Fruit fly (Drosophila melanogaster) whole organism, embryonic: ENCODE results near the gene CG32816.

Source experiments
- Atf-2 ChIP-seq: fragments of 200-800 bp; sonication (Bioruptor generic); optimal IDR thresholded peaks from 2 replicates; lab custom pipeline; 2016; ENCODE audit warnings: missing biosample characterization, missing genetic modification characterization
- CG6175 ChIP-seq: fragments of 200-800 bp; sonication (Bioruptor generic); IDR thresholded peaks from 3 replicates; pipeline ENCODE4 v1.3.6; 2022; ENCODE audit warnings: missing biosample characterization, missing genetic modification characterization
- Hr78 ChIP-seq, 2 experiments: fragments of 200-800 bp in 1 of 2; fragments of >200 bp in 1 of 2; sonication (Bioruptor generic) in 1 of 2; optimal IDR thresholded peaks; 2 replicates each; lab custom pipeline; 2017 to 2019; ENCODE audit warnings: missing biosample characterization in 2 of 2, missing genetic modification characterization in 2 of 2, mild to moderate bottlenecking in 1 of 2, moderate library complexity in 1 of 2
- knrl ChIP-seq: fragments of 200-800 bp; sonication (Bioruptor generic); IDR thresholded peaks from 3 replicates; pipeline ENCODE4 v1.3.6; 2022; ENCODE audit warnings: missing biosample characterization, missing genetic modification characterization; ENCODE audit not compliant: partially characterized antibody
- tup ChIP-seq: fragments of 200-800 bp; sonication (Bioruptor generic); optimal IDR thresholded peaks from 2 replicates; lab custom pipeline; 2016; ENCODE audit warnings: missing biosample characterization, mild to moderate bottlenecking, missing genetic modification characterization, moderate library complexity

- TF ChIP-seq Hr78 (GFP tag; optimal IDR thresholded peaks at IDR 0.05; lab: Kevin White, UChicago) (no peak), knrl (GFP tag; lab: Robert Waterston, UW) (peak; percentile 60; the same call in 2 of the 3 replicates), tup (GFP tag; lab: Kevin White, UChicago) (no peak), CG6175 (no peak), Atf-2 (no peak)
Observed at dm6 chrX:476230-477143, 6.0 kb upstream of the CG32816 start, which contains the start of the genes ebo and CG13373.
